Fruit fly (Drosophila melanogaster) whole organism: Measurements from ENCODE around the gene CG10222.

Experiments
- CG8478 ChIP-seq: fragments of >200 bp; optimal IDR thresholded peaks from 2 replicates; lab custom pipeline; 2018; ENCODE audit warnings: inconsistent platforms
- pan ChIP-seq: fragments of >200 bp; optimal IDR thresholded peaks from 2 replicates; lab custom pipeline; 2017
- psq ChIP-seq: fragments of >200 bp; optimal IDR thresholded peaks from 2 replicates; lab custom pipeline; 2017
- usp ChIP-seq: fragments of >200 bp; optimal IDR thresholded peaks from 2 replicates; lab custom pipeline; 2017; ENCODE audit warnings: missing biosample characterization, missing genetic modification characterization, mixed read lengths

dm6 chr3L:13393538-13393937, 18.7 kb downstream of the CG10222 start:
- TF ChIP-seq psq (lab: Kevin White, UChicago) (no peak), usp (GFP tag; lab: Kevin White, UChicago) (no peak), CG8478 (no peak), pan (lab: Kevin White, UChicago) (no peak)
